Fruit fly (Drosophila melanogaster) whole organism: ENCODE data around the gene CG33695.

Experiments used
- CG8478 ChIP-seq: fragments of >200 bp; optimal IDR thresholded peaks from 2 replicates; lab custom pipeline; 2018; ENCODE audit warnings: inconsistent platforms
- psq ChIP-seq: fragments of >200 bp; optimal IDR thresholded peaks from 2 replicates; lab custom pipeline; 2017
- usp ChIP-seq: fragments of >200 bp; optimal IDR thresholded peaks from 2 replicates; lab custom pipeline; 2017; ENCODE audit warnings: missing biosample characterization, missing genetic modification characterization, mixed read lengths

dm6 chr2L:11235534-11235933 is 42.3 kb upstream of the CG33695 start:
- TF ChIP-seq CG8478 (lab: Kevin White, UChicago) (no peak), psq (lab: Kevin White, UChicago) (no peak), usp (GFP tag; lab: Kevin White, UChicago) (no peak)
